Fruit fly (Drosophila melanogaster): ENCODE results near the gene Abd-B.
A peak's percentile ranks its signal among the peaks of the same experiment; 100 is the strongest.

Gene Abd-B

dm6 chr3R:16969361-16970355 lies 2.4 kb downstream of the Abd-B start (continued):
- TF ChIP-seq eve (GFP tag; optimal IDR thresholded peaks at IDR 0.05) (peak in 1 of 2 experiments; percentile 32), CG3847 (GFP tag; IDR thresholded peaks at IDR 0.05) (peak; percentile 56; the same call in 1 of the 2 replicates), vvl (GFP tag; IDR thresholded peaks at IDR 0.05) (peak; percentile 86), seq (GFP tag; IDR thresholded peaks at IDR 0.05) (peak; percentile 95), chif (GFP tag; optimal IDR thresholded peaks at IDR 0.05) (peak; percentile 21 to 38), Nf-YB (GFP tag; optimal IDR thresholded peaks at IDR 0.05) (peak; percentile 96), sr (GFP tag; IDR thresholded peaks at IDR 0.05) (no peak), CG30403 (GFP tag; optimal IDR thresholded peaks at IDR 0.05) (peak; percentile 71), CG14860 (GFP tag; IDR thresholded peaks at IDR 0.05; ENCODE audit: partially characterized antibody) (no peak), Asciz (GFP tag; optimal IDR thresholded peaks at IDR 0.05) (peak; percentile 50), D (optimal IDR thresholded peaks at IDR 0.05) (no peak), D (GFP tag; optimal IDR thresholded peaks at IDR 0.05) (peak; percentile 69), abd-A (tag; optimal IDR thresholded peaks at IDR 0.05) (peak; percentile 95), Stat92E (GFP tag; optimal IDR thresholded peaks at IDR 0.05) (peak in 1 of 3 experiments; percentile 10), br (optimal IDR thresholded peaks at IDR 0.05) (no peak), trh (GFP tag; optimal IDR thresholded peaks at IDR 0.05) (no peak), Dbx (GFP tag; IDR thresholded peaks at IDR 0.05) (peak; percentile 63), CG15601 (tag; optimal IDR thresholded peaks at IDR 0.05) (peak; percentile 74), fd96Cb (tag; optimal IDR thresholded peaks at IDR 0.05) (peak; percentile 62), CG13624 (GFP tag; optimal IDR thresholded peaks at IDR 0.05) (peak; percentile 26), CG7357 (GFP tag; IDR thresholded peaks at IDR 0.05) (0 out of 3 replicates have a peak, but pooled peaks have one; percentile 43), CG11696 (GFP tag; IDR thresholded peaks at IDR 0.05) (peak; percentile 15; the same call in 1 of the 2 replicates), Poxn (GFP tag; IDR thresholded peaks at IDR 0.05) (no peak), so (GFP tag; IDR thresholded peaks at IDR 0.05) (peak; percentile 64; the same call in 2 of the 3 replicates), cad (GFP tag; optimal IDR thresholded peaks at IDR 0.05) (peak; percentile 42), D19A (tag; optimal IDR thresholded peaks at IDR 0.05) (peak; percentile 100), al (GFP tag; IDR thresholded peaks at IDR 0.05) (peak; percentile 49; the same call in 1 of the 2 replicates), Camta (GFP tag; optimal IDR thresholded peaks at IDR 0.05) (peak; percentile 10), fu2 (GFP tag; optimal IDR thresholded peaks at IDR 0.05) (no peak), sc (optimal IDR thresholded peaks at IDR 0.05) (no peak), sc (GFP tag; optimal IDR thresholded peaks at IDR 0.05) (peak; percentile 21), CG4854 (GFP tag; optimal IDR thresholded peaks at IDR 0.05) (no peak), Fer3 (tag; optimal IDR thresholded peaks at IDR 0.05) (no peak), cato (GFP tag; optimal IDR thresholded peaks at IDR 0.05; ENCODE audit: borderline replicate concordance) (peak; percentile 17), Xbp1 (GFP tag; optimal IDR thresholded peaks at IDR 0.05) (peak; percentile 75), ro (GFP tag; IDR thresholded peaks at IDR 0.05) (0 out of 2 replicates have a peak, but pooled peaks have one; percentile 32), Lhr (GFP tag; optimal IDR thresholded peaks at IDR 0.05) (peak; percentile 67), prd (optimal IDR thresholded peaks at IDR 0.05) (no peak), prd (GFP tag; IDR thresholded peaks at IDR 0.05) (peak; percentile 61), bsh (GFP tag; optimal IDR thresholded peaks at IDR 0.05) (peak in 1 of 2 experiments; percentile 76), chm (GFP tag; IDR thresholded peaks at IDR 0.05) (peak; percentile 35), CG11093 (GFP tag; IDR thresholded peaks at IDR 0.05) (peak; percentile 69; the same call in 2 of the 3 replicates), Med (GFP tag) (peak; percentile 78), CG9437 (GFP tag; optimal IDR thresholded peaks at IDR 0.05) (peak; percentile 8), crc (GFP tag; optimal IDR thresholded peaks at IDR 0.05) (no peak), CG6254 (GFP tag; optimal IDR thresholded peaks at IDR 0.05) (peak; percentile 68), amos (GFP tag; IDR thresholded peaks at IDR 0.05; ENCODE audit: partially characterized antibody) (peak; percentile 31; the same call in 1 of the 2 replicates), Bgb (GFP tag; IDR thresholded peaks at IDR 0.05; ENCODE audit: partially characterized antibody) (peak; percentile 27; the same call in 1 of the 2 replicates)

Data from whole organism, embryonic.